Worm (Caenorhabditis elegans) whole organism, mixed stage, embryonic: ENCODE data around the gene clec-252.

Experiments used
- M03D4.4 ChIP-seq: sonication (generic microtip); optimal IDR thresholded peaks from 2 replicates; lab custom pipeline; 2017; ENCODE audit warnings: mild to moderate bottlenecking, missing genetic modification characterization, missing compliant biosample characterization
- bed-3 ChIP-seq: fragments of 200-800 bp; sonication (Bioruptor generic); optimal IDR thresholded peaks from 3 replicates; lab custom pipeline; 2018; ENCODE audit warnings: mild to moderate bottlenecking, missing genetic modification characterization, moderate library complexity, missing compliant biosample characterization
- ceh-39 ChIP-seq: fragments of 150-350 bp; optimal IDR thresholded peaks from 2 replicates; lab custom pipeline; 2014; ENCODE audit warnings: missing biosample characterization, missing genetic modification characterization
- ceh-43 ChIP-seq: fragments of 200-800 bp; sonication (Bioruptor generic); optimal IDR thresholded peaks from 2 replicates; lab custom pipeline; 2018; ENCODE audit warnings: mild to moderate bottlenecking, missing genetic modification characterization, moderate library complexity, missing compliant biosample characterization
- ces-1 ChIP-seq: fragments of 150-350 bp; optimal IDR thresholded peaks from 2 replicates; lab custom pipeline; 2014; ENCODE audit warnings: missing biosample characterization, missing genetic modification reagents, missing genetic modification characterization
- cnd-1 ChIP-seq: fragments of 200-800 bp; sonication (Bioruptor generic); optimal IDR thresholded peaks from 2 replicates; lab custom pipeline; 2018; ENCODE audit warnings: mild to moderate bottlenecking, missing genetic modification characterization, missing compliant biosample characterization
- elt-3 ChIP-seq: fragments of 150-350 bp; optimal IDR thresholded peaks from 2 replicates; lab custom pipeline; 2014; ENCODE audit warnings: missing biosample characterization, missing genetic modification characterization
- flh-1 ChIP-seq: fragments of 200-800 bp; sonication (Bioruptor generic); optimal IDR thresholded peaks from 2 replicates; lab custom pipeline; 2018; ENCODE audit warnings: mild to moderate bottlenecking, missing genetic modification characterization, moderate library complexity, missing compliant biosample characterization
- ham-2 ChIP-seq: fragments of 200-800 bp; sonication (Bioruptor generic); optimal IDR thresholded peaks from 2 replicates; lab custom pipeline; 2018; ENCODE audit warnings: mild to moderate bottlenecking, missing genetic modification characterization, missing compliant biosample characterization
- lin-13 ChIP-seq: fragments of 150-350 bp; optimal IDR thresholded peaks from 2 replicates; lab custom pipeline; 2014; ENCODE audit warnings: missing biosample characterization, missing genetic modification characterization
- lin-32 ChIP-seq: fragments of 200-800 bp; sonication (Bioruptor generic); optimal IDR thresholded peaks from 2 replicates; lab custom pipeline; 2018; ENCODE audit warnings: mild to moderate bottlenecking, missing genetic modification characterization, missing compliant biosample characterization
- lsy-2 ChIP-seq: fragments of 150-350 bp; optimal IDR thresholded peaks from 2 replicates; lab custom pipeline; 2014; ENCODE audit warnings: missing biosample characterization, missing genetic modification characterization
- mab-5 ChIP-seq: fragments of 150-350 bp; optimal IDR thresholded peaks from 2 replicates; lab custom pipeline; 2014; ENCODE audit warnings: missing biosample characterization, missing genetic modification characterization
- mep-1 ChIP-seq: fragments of 150-350 bp; optimal IDR thresholded peaks from 2 replicates; lab custom pipeline; 2017; ENCODE audit warnings: missing biosample characterization, missing genetic modification reagents, missing genetic modification characterization, inconsistent platforms
- mls-2 ChIP-seq: sonication (generic microtip); optimal IDR thresholded peaks from 2 replicates; lab custom pipeline; 2016; ENCODE audit warnings: mild to moderate bottlenecking, missing genetic modification characterization, moderate library complexity, missing compliant biosample characterization
- nhr-12 ChIP-seq: fragments of 150-350 bp; optimal IDR thresholded peaks from 2 replicates; lab custom pipeline; 2014; ENCODE audit warnings: missing biosample characterization, missing genetic modification characterization
- nhr-2 ChIP-seq: fragments of 150-350 bp; optimal IDR thresholded peaks from 2 replicates; lab custom pipeline; 2014; ENCODE audit warnings: missing biosample characterization, missing genetic modification characterization
- nhr-237 ChIP-seq: fragments of 150-350 bp; optimal IDR thresholded peaks from 2 replicates; lab custom pipeline; 2014; ENCODE audit warnings: missing biosample characterization, missing genetic modification characterization
- nhr-28 ChIP-seq: fragments of 150-350 bp; optimal IDR thresholded peaks from 2 replicates; lab custom pipeline; 2014; ENCODE audit warnings: missing biosample characterization, missing genetic modification characterization
- nhr-76 ChIP-seq: sonication (generic microtip); optimal IDR thresholded peaks from 2 replicates; lab custom pipeline; 2017; ENCODE audit warnings: missing biosample characterization, missing genetic modification characterization
- pha-4 ChIP-seq: fragments of 150-350 bp; optimal IDR thresholded peaks from 2 replicates; lab custom pipeline; 2018; ENCODE audit warnings: missing biosample characterization, missing genetic modification reagents, missing genetic modification characterization
- sem-2 ChIP-seq: fragments of 200-800 bp; sonication (Bioruptor generic); optimal IDR thresholded peaks from 2 replicates; lab custom pipeline; 2018; ENCODE audit warnings: mild to moderate bottlenecking, missing genetic modification characterization, missing compliant biosample characterization
- snpc-4 ChIP-seq: fragments of 150-350 bp; optimal IDR thresholded peaks from 2 replicates; lab custom pipeline; 2014; ENCODE audit warnings: missing biosample characterization, missing genetic modification characterization
- sptf-1 ChIP-seq: sonication (generic microtip); optimal IDR thresholded peaks from 2 replicates; lab custom pipeline; 2017; ENCODE audit warnings: mild to moderate bottlenecking, missing genetic modification characterization, moderate library complexity, missing compliant biosample characterization
- tbx-8 ChIP-seq: fragments of 200-800 bp; sonication (Bioruptor generic); optimal IDR thresholded peaks from 2 replicates; lab custom pipeline; 2018; ENCODE audit warnings: mild to moderate bottlenecking, missing genetic modification characterization, moderate library complexity, missing compliant biosample characterization
- unc-120 ChIP-seq: sonication (generic microtip); optimal IDR thresholded peaks from 2 replicates; lab custom pipeline; 2017; ENCODE audit warnings: missing genetic modification characterization, missing compliant biosample characterization; ENCODE audit not compliant: poor library complexity, severe bottlenecking
- unc-39 ChIP-seq: fragments of 150-350 bp; optimal IDR thresholded peaks from 2 replicates; lab custom pipeline; 2014; ENCODE audit warnings: missing biosample characterization, missing genetic modification characterization
- unc-62 ChIP-seq: fragments of 150-350 bp; optimal IDR thresholded peaks from 2 replicates; lab custom pipeline; 2014; ENCODE audit warnings: missing biosample characterization, missing genetic modification reagents, missing genetic modification characterization
- zip-8 ChIP-seq: fragments of 150-350 bp; optimal IDR thresholded peaks from 2 replicates; lab custom pipeline; 2014; ENCODE audit warnings: missing biosample characterization, missing genetic modification characterization

clec-252 gene

ce11 chrV:18783474-18783873 is 34.8 kb upstream of the clec-252 start, which contains the start of gene Y17D7B.10:
Y17D7B.10 (plus strand) TSS chrV:18783716.
- no peak for TF ChIP-seq mls-2 (tag; lab: Kevin White, UChicago)
- TF ChIP-seq lin-13 (tag; lab: Kevin White, UChicago): no peak
- TF ChIP-seq pha-4 (tag; lab: Kevin White, UChicago): no peak
- TF ChIP-seq zip-8 (tag; lab: Kevin White, UChicago): no peak
- TF ChIP-seq elt-3 (tag; lab: Kevin White, UChicago): no peak
- no peak for TF ChIP-seq sem-2
- TF ChIP-seq mab-5: no peak
- TF ChIP-seq mep-1 (tag; lab: Kevin White, UChicago): no peak
- TF ChIP-seq nhr-2 (tag; lab: Kevin White, UChicago): no peak
- no peak for TF ChIP-seq nhr-28 (tag; lab: Kevin White, UChicago)
- no peak for TF ChIP-seq nhr-76 (tag; lab: Kevin White, UChicago)
- no peak for TF ChIP-seq lsy-2

- no peak for TF ChIP-seq sptf-1 (tag; lab: Kevin White, UChicago)
- TF ChIP-seq lin-32 (GFP tag; lab: Kevin White, UChicago): no peak
- TF ChIP-seq bed-3 (GFP tag; lab: Kevin White, UChicago): no peak
- TF ChIP-seq nhr-2 (tag; lab: Kevin White, UChicago): no peak
- TF ChIP-seq flh-1 (GFP tag; lab: Kevin White, UChicago): no peak
- no peak for TF ChIP-seq M03D4.4 (tag; lab: Kevin White, UChicago)
Measured at ce11 chrV:18782747-18783146, 34.1 kb upstream of the clec-252 start.

ce11 chrV:18780605-18781004 is 32.0 kb upstream of the clec-252 start:
- no peak for TF ChIP-seq nhr-12 (tag; lab: Kevin White, UChicago)

- TF ChIP-seq snpc-4 (tag; lab: Kevin White, UChicago): no peak
- no peak for TF ChIP-seq sptf-1 (tag; lab: Kevin White, UChicago)
Measured at ce11 chrV:18776245-18776737, 27.7 kb upstream of the clec-252 start, which contains the start of gene Y17D7B.4. Y17D7B.4 (minus strand) TSS chrV:18776687.

ce11 chrV:18772761-18773160 is 24.1 kb upstream of the clec-252 start, which contains the start of gene clec-257:
clec-257 (plus strand) TSS chrV:18773061.
- no peak for TF ChIP-seq ceh-39
- no peak for TF ChIP-seq unc-120
- no peak for TF ChIP-seq nhr-237 (tag; lab: Kevin White, UChicago)
- TF ChIP-seq ceh-43 (GFP tag; lab: Kevin White, UChicago): no peak
- no peak for TF ChIP-seq nhr-28 (tag; lab: Kevin White, UChicago)
- no peak for TF ChIP-seq nhr-2 (tag; lab: Kevin White, UChicago)
- no peak for TF ChIP-seq lin-13 (tag; lab: Kevin White, UChicago)
- TF ChIP-seq mls-2 (tag; lab: Kevin White, UChicago): no peak
- no peak for TF ChIP-seq tbx-8
- TF ChIP-seq unc-62 (GFP tag; lab: Kevin White, UChicago): no peak
- no peak for TF ChIP-seq cnd-1 (tag; lab: Kevin White, UChicago)
- TF ChIP-seq lin-32 (GFP tag; lab: Kevin White, UChicago): no peak
- no peak for TF ChIP-seq ces-1 (GFP tag; lab: Kevin White, UChicago)
- no peak for TF ChIP-seq sptf-1 (tag; lab: Kevin White, UChicago)
- no peak for TF ChIP-seq sem-2
- no peak for TF ChIP-seq unc-39 (tag; lab: Kevin White, UChicago)
- no peak for TF ChIP-seq mab-5
- TF ChIP-seq, all 35 proteins: peak for 0

ce11 chrV:18771804-18772386 is 23.3 kb upstream of the clec-252 start:
- TF ChIP-seq tbx-8: no peak
- TF ChIP-seq snpc-4 (tag; lab: Kevin White, UChicago): no peak
- no peak for TF ChIP-seq M03D4.4 (tag; lab: Kevin White, UChicago)
- TF ChIP-seq sptf-1 (tag; lab: Kevin White, UChicago): no peak
- no peak for TF ChIP-seq unc-120
- no peak for TF ChIP-seq ham-2 (GFP tag; lab: Kevin White, UChicago)
- TF ChIP-seq ceh-39: no peak
- no peak for TF ChIP-seq lin-32 (GFP tag; lab: Kevin White, UChicago)
- TF ChIP-seq mab-5: no peak
- TF ChIP-seq lsy-2: no peak
- TF ChIP-seq bed-3 (GFP tag; lab: Kevin White, UChicago): no peak
